Fruit fly (Drosophila melanogaster) whole organism, embryonic: ENCODE data around the gene Cdc5.

Experiments used
- Abd-B ChIP-seq: fragments of 200-800 bp; sonication (Bioruptor generic); optimal IDR thresholded peaks from 2 replicates; lab custom pipeline; 2018; ENCODE audit warnings: missing biosample characterization, mild to moderate bottlenecking, missing genetic modification characterization, moderate library complexity
- Adf1 ChIP-seq: fragments of 200-800 bp; sonication (Bioruptor generic); IDR thresholded peaks from 2 replicates; pipeline ENCODE4 v1.3.6; 2022; ENCODE audit warnings: missing biosample characterization, missing genetic modification characterization
- Aef1 ChIP-seq: fragments of 200-800 bp; sonication (Bioruptor generic); IDR thresholded peaks from 3 replicates; pipeline ENCODE4 v1.3.6; 2022; ENCODE audit warnings: missing biosample characterization, missing genetic modification characterization
- Antp ChIP-seq: fragments of 200-800 bp; sonication (Bioruptor generic); optimal IDR thresholded peaks from 3 replicates; lab custom pipeline; 2016; ENCODE audit warnings: missing biosample characterization, missing genetic modification characterization
- Atf3 ChIP-seq: fragments of 200-800 bp; sonication (Bioruptor generic); optimal IDR thresholded peaks from 3 replicates; lab custom pipeline; 2016; ENCODE audit warnings: missing biosample characterization, missing genetic modification characterization
- Atf6 ChIP-seq: fragments of 200-800 bp; sonication (Bioruptor generic); IDR thresholded peaks from 2 replicates; pipeline ENCODE4 v1.3.6; 2022; ENCODE audit warnings: missing biosample characterization, missing genetic modification characterization
- B-H2 ChIP-seq: fragments of 200-800 bp; sonication (Bioruptor generic); optimal IDR thresholded peaks from 2 replicates; lab custom pipeline; 2018; ENCODE audit warnings: missing biosample characterization, mild to moderate bottlenecking, missing genetic modification characterization
- Bteb2 ChIP-seq: fragments of 200-800 bp; sonication (Bioruptor generic); optimal IDR thresholded peaks from 2 replicates; lab custom pipeline; 2016; ENCODE audit warnings: missing biosample characterization, missing genetic modification characterization
- CG10147 ChIP-seq: fragments of 200-800 bp; sonication (Bioruptor generic); optimal IDR thresholded peaks from 2 replicates; lab custom pipeline; 2019; ENCODE audit warnings: missing biosample characterization, mild to moderate bottlenecking, missing genetic modification characterization, moderate library complexity
- CG10431 ChIP-seq: fragments of 200-800 bp; sonication (Bioruptor generic); optimal IDR thresholded peaks from 3 replicates; lab custom pipeline; 2018; ENCODE audit warnings: missing biosample characterization, mild to moderate bottlenecking, missing genetic modification characterization
- CG12219 ChIP-seq: fragments of 200-800 bp; sonication (Bioruptor generic); optimal IDR thresholded peaks from 3 replicates; lab custom pipeline; 2018; ENCODE audit warnings: missing biosample characterization, mild to moderate bottlenecking, missing genetic modification characterization
- CG12744 ChIP-seq: fragments of 200-800 bp; sonication (Bioruptor generic); optimal IDR thresholded peaks from 2 replicates; lab custom pipeline; 2016; ENCODE audit warnings: missing biosample characterization, missing genetic modification characterization
- CG15269 ChIP-seq: fragments of 200-800 bp; sonication (Bioruptor generic); optimal IDR thresholded peaks from 2 replicates; lab custom pipeline; 2018; ENCODE audit warnings: missing biosample characterization, mild to moderate bottlenecking, missing genetic modification characterization, moderate library complexity
- CG15601 ChIP-seq: fragments of 200-800 bp; sonication (Bioruptor generic); optimal IDR thresholded peaks from 3 replicates; lab custom pipeline; 2019; ENCODE audit warnings: missing biosample characterization, mild to moderate bottlenecking, missing genetic modification characterization, moderate library complexity
- CG16863 ChIP-seq: fragments of 200-800 bp; sonication (Bioruptor generic); optimal IDR thresholded peaks from 3 replicates; lab custom pipeline; 2016; ENCODE audit warnings: missing biosample characterization, missing genetic modification characterization
- CG17912 ChIP-seq: fragments of 200-800 bp; sonication (Bioruptor generic); optimal IDR thresholded peaks from 2 replicates; lab custom pipeline; 2018; ENCODE audit warnings: missing biosample characterization, mild to moderate bottlenecking, missing genetic modification characterization
- CG2129 ChIP-seq: fragments of 200-800 bp; sonication (Bioruptor generic); IDR thresholded peaks from 2 replicates; pipeline ENCODE4 v1.3.6; 2022; ENCODE audit warnings: missing biosample characterization, missing genetic modification characterization; ENCODE audit not compliant: partially characterized antibody
- CG30020 ChIP-seq: fragments of 200-800 bp; optimal IDR thresholded peaks from 2 replicates; lab custom pipeline; 2019; ENCODE audit warnings: missing biosample characterization, mild to moderate bottlenecking, missing genetic modification characterization, moderate library complexity
- CG3163 ChIP-seq: fragments of 200-800 bp; sonication (Bioruptor generic); optimal IDR thresholded peaks from 3 replicates; lab custom pipeline; 2016; ENCODE audit warnings: missing biosample characterization, missing genetic modification characterization
- CG32532 ChIP-seq: fragments of 200-800 bp; sonication (Bioruptor generic); IDR thresholded peaks from 2 replicates; pipeline ENCODE4 v1.3.6; 2022; ENCODE audit warnings: missing biosample characterization, missing genetic modification characterization
- CG32772 ChIP-seq: fragments of 200-800 bp; sonication (Bioruptor generic); IDR thresholded peaks from 2 replicates; pipeline ENCODE4 v1.3.6; 2022; ENCODE audit warnings: missing biosample characterization, missing genetic modification characterization
- CG34376 ChIP-seq: fragments of 200-800 bp; sonication (Bioruptor generic); optimal IDR thresholded peaks from 2 replicates; lab custom pipeline; 2018; ENCODE audit warnings: missing biosample characterization, mild to moderate bottlenecking, missing genetic modification characterization
- CG4404 ChIP-seq: fragments of 200-800 bp; sonication (Bioruptor generic); IDR thresholded peaks from 2 replicates; pipeline ENCODE4 v1.3.6; 2022; ENCODE audit warnings: missing biosample characterization, missing genetic modification characterization
- CG4730 ChIP-seq: fragments of 200-800 bp; sonication (Bioruptor generic); IDR thresholded peaks from 2 replicates; pipeline ENCODE4 v1.3.6; 2022; ENCODE audit warnings: missing biosample characterization, missing genetic modification characterization
- CG7271 ChIP-seq: fragments of 200-800 bp; sonication (Bioruptor generic); optimal IDR thresholded peaks from 2 replicates; lab custom pipeline; 2018; ENCODE audit warnings: missing biosample characterization, mild to moderate bottlenecking, missing genetic modification characterization, moderate library complexity
- CG7556 ChIP-seq: fragments of 200-800 bp; sonication (Bioruptor generic); optimal IDR thresholded peaks from 2 replicates; lab custom pipeline; 2017; ENCODE audit warnings: missing biosample characterization, mild to moderate bottlenecking, missing genetic modification characterization
- CG7786 ChIP-seq: fragments of 200-800 bp; sonication (Bioruptor generic); optimal IDR thresholded peaks from 2 replicates; lab custom pipeline; 2016; ENCODE audit warnings: missing biosample characterization, missing genetic modification characterization
- CG8359 ChIP-seq: fragments of 200-800 bp; sonication (Bioruptor generic); optimal IDR thresholded peaks from 2 replicates; lab custom pipeline; 2017; ENCODE audit warnings: missing biosample characterization, mild to moderate bottlenecking, missing genetic modification characterization, borderline replicate concordance
- CG8944 ChIP-seq: fragments of 200-800 bp; sonication (Bioruptor generic); optimal IDR thresholded peaks from 3 replicates; lab custom pipeline; 2016; ENCODE audit warnings: missing biosample characterization, missing genetic modification characterization
- CG9932 ChIP-seq: fragments of 200-800 bp; sonication (Bioruptor generic); IDR thresholded peaks from 2 replicates; pipeline ENCODE4 v1.3.6; 2022; ENCODE audit warnings: missing biosample characterization, missing genetic modification characterization
- CHES-1-like ChIP-seq: fragments of 200-800 bp; sonication (Bioruptor generic); optimal IDR thresholded peaks from 2 replicates; lab custom pipeline; 2016; ENCODE audit warnings: missing biosample characterization, missing genetic modification characterization
- CTCF ChIP-seq: fragments of 200-800 bp; sonication (Bioruptor generic); optimal IDR thresholded peaks from 2 replicates; lab custom pipeline; 2017; ENCODE audit warnings: missing biosample characterization, mild to moderate bottlenecking, missing genetic modification characterization, moderate library complexity
- CkIIα-i1 ChIP-seq: fragments of 200-800 bp; sonication (Bioruptor generic); IDR thresholded peaks from 2 replicates; pipeline ENCODE4 v1.3.6; 2022; ENCODE audit warnings: missing biosample characterization, missing genetic modification characterization
- Dad ChIP-seq: fragments of 200-800 bp; sonication (Bioruptor generic); optimal IDR thresholded peaks from 3 replicates; lab custom pipeline; 2016; ENCODE audit warnings: missing biosample characterization, missing genetic modification characterization
- ERR ChIP-seq: fragments of 200-800 bp; sonication (Bioruptor generic); optimal IDR thresholded peaks from 2 replicates; lab custom pipeline; 2016; ENCODE audit warnings: missing biosample characterization, missing genetic modification characterization
- Ets65A ChIP-seq: fragments of 200-800 bp; sonication (Bioruptor generic); peaks from one replicate; lab custom pipeline; 2016; ENCODE audit warnings: missing biosample characterization, missing genetic modification characterization
- Gug ChIP-seq: fragments of 200-800 bp; sonication (Bioruptor generic); IDR thresholded peaks from 4 replicates; pipeline ENCODE4 v1.3.6; 2022; ENCODE audit warnings: missing biosample characterization, missing genetic modification characterization
- HLH3B ChIP-seq: fragments of 200-800 bp; sonication (Bioruptor generic); IDR thresholded peaks from 2 replicates; pipeline ENCODE4 v1.3.6; 2022; ENCODE audit warnings: missing biosample characterization, missing genetic modification characterization
- HmgD ChIP-seq: fragments of 200-800 bp; sonication (Bioruptor generic); optimal IDR thresholded peaks from 3 replicates; lab custom pipeline; 2016; ENCODE audit warnings: missing biosample characterization, missing genetic modification characterization
- NfI ChIP-seq: fragments of 200-800 bp; sonication (Bioruptor generic); optimal IDR thresholded peaks from 3 replicates; lab custom pipeline; 2018; ENCODE audit warnings: missing biosample characterization, mild to moderate bottlenecking, missing genetic modification characterization, moderate library complexity
- Oli ChIP-seq: fragments of 200-800 bp; sonication (Bioruptor generic); optimal IDR thresholded peaks from 2 replicates; lab custom pipeline; 2018; ENCODE audit warnings: missing biosample characterization, mild to moderate bottlenecking, missing genetic modification characterization, moderate library complexity
- Rx ChIP-seq: fragments of 200-800 bp; sonication (Bioruptor generic); IDR thresholded peaks from 2 replicates; pipeline ENCODE4 v1.3.6; 2022; ENCODE audit warnings: missing biosample characterization, missing genetic modification characterization
- Sin3A ChIP-seq: fragments of >200 bp; optimal IDR thresholded peaks from 2 replicates; lab custom pipeline; 2018
- Taf1 ChIP-seq: fragments of 200-800 bp; sonication (Bioruptor generic); IDR thresholded peaks from 2 replicates; pipeline ENCODE4 v1.3.6; 2022; ENCODE audit warnings: missing biosample characterization, missing genetic modification characterization
- Vsx1 ChIP-seq: fragments of 200-800 bp; sonication (Bioruptor generic); optimal IDR thresholded peaks from 2 replicates; lab custom pipeline; 2017; ENCODE audit warnings: missing biosample characterization, mild to moderate bottlenecking, missing genetic modification characterization, missing genetic modification reagents
- ab ChIP-seq: fragments of 200-800 bp; sonication (Bioruptor generic); optimal IDR thresholded peaks from 2 replicates; lab custom pipeline; 2016; ENCODE audit warnings: missing biosample characterization, missing genetic modification characterization
- az2 ChIP-seq: fragments of 200-800 bp; sonication (Bioruptor generic); optimal IDR thresholded peaks from 3 replicates; lab custom pipeline; 2016; ENCODE audit warnings: missing biosample characterization, missing genetic modification characterization
- cas ChIP-seq: fragments of 200-800 bp; sonication (Bioruptor generic); IDR thresholded peaks from 2 replicates; pipeline ENCODE4 v1.3.6; 2022; ENCODE audit warnings: missing biosample characterization, missing genetic modification characterization
- crp ChIP-seq, 2 experiments: fragments of 200-800 bp; sonication (Bioruptor generic); optimal IDR thresholded peaks; 2 replicates in 1 of 2; 3 replicates in 1 of 2; lab custom pipeline; 2017; ENCODE audit warnings: missing biosample characterization in 2 of 2, missing genetic modification characterization in 2 of 2, mild to moderate bottlenecking in 1 of 2, moderate library complexity in 1 of 2
- gfzf ChIP-seq: fragments of 200-800 bp; sonication (Bioruptor generic); optimal IDR thresholded peaks from 2 replicates; lab custom pipeline; 2016; ENCODE audit warnings: missing biosample characterization, mild to moderate bottlenecking, missing genetic modification characterization, moderate library complexity
- nmo ChIP-seq: fragments of 200-800 bp; sonication (Bioruptor generic); optimal IDR thresholded peaks from 2 replicates; lab custom pipeline; 2018; ENCODE audit warnings: missing biosample characterization, mild to moderate bottlenecking, missing genetic modification characterization, moderate library complexity
- pan ChIP-seq, 4 experiments: fragments of >200 bp in 3 of 4; fragments of 200-800 bp in 1 of 4; sonication (Bioruptor generic) in 1 of 4; optimal IDR thresholded peaks in 3 of 4; IDR thresholded peaks in 1 of 4; 2 replicates each; pipeline versions ENCODE4 v1.3.6 to Lab custom; 2017 to 2022; ENCODE audit warnings: missing biosample characterization in 2 of 4, missing genetic modification characterization in 2 of 4, mixed read lengths in 1 of 4
- ro ChIP-seq: fragments of 200-800 bp; sonication (Bioruptor generic); IDR thresholded peaks from 2 replicates; pipeline ENCODE4 v1.3.6; 2022; ENCODE audit warnings: missing biosample characterization, missing genetic modification characterization
- z ChIP-seq: fragments of 200-800 bp; sonication (Bioruptor generic); IDR thresholded peaks from 3 replicates; pipeline ENCODE4 v1.3.6; 2022; ENCODE audit warnings: missing biosample characterization, missing genetic modification characterization

Gene Cdc5

dm6 chr3L:378072-378423 lies 16.9 kb upstream of the Cdc5 start (continued):
- TF ChIP-seq CG16863 (GFP tag; lab: Kevin White, UChicago) = no peak
- no peak for TF ChIP-seq CG17912 (GFP tag; lab: Kevin White, UChicago)
- no peak for TF ChIP-seq CG2129 (GFP tag; lab: Robert Waterston, UW)
- TF ChIP-seq Atf3 (GFP tag; lab: Kevin White, UChicago) = no peak
- no peak for TF ChIP-seq CG8944 (GFP tag; lab: Kevin White, UChicago)
- no peak for TF ChIP-seq CG3163 (GFP tag; lab: Kevin White, UChicago)
- no peak for TF ChIP-seq Oli (tag; lab: Kevin White, UChicago)
- TF ChIP-seq Abd-B = peak; percentile 66
- TF ChIP-seq CG10431 = no peak
- TF ChIP-seq cas (GFP tag; lab: Robert Waterston, UW) = no peak
- TF ChIP-seq Adf1 (GFP tag; lab: Robert Waterston, UW) = peak; percentile 84
- TF ChIP-seq Sin3A (lab: Kevin White, UChicago) = no peak
- no peak for TF ChIP-seq Rx
- no peak for TF ChIP-seq Atf6 (GFP tag; lab: Robert Waterston, UW)
- no peak for TF ChIP-seq Bteb2 (GFP tag; lab: Kevin White, UChicago)
- no peak for TF ChIP-seq CkIIα-i1 (GFP tag; lab: Robert Waterston, UW)
- TF ChIP-seq ERR (GFP tag; lab: Kevin White, UChicago) = no peak
- no peak for TF ChIP-seq B-H2 (GFP tag; lab: Kevin White, UChicago)
- no peak for TF ChIP-seq CG7556
- TF ChIP-seq NfI (GFP tag; lab: Kevin White, UChicago) = no peak
- peak; percentile 94 for TF ChIP-seq HmgD (GFP tag; lab: Kevin White, UChicago)
- TF ChIP-seq az2 = no peak
- TF ChIP-seq z (GFP tag; lab: Robert Waterston, UW) = no peak
- peak; percentile 15 for TF ChIP-seq Antp
- TF ChIP-seq CG12219 (GFP tag; lab: Kevin White, UChicago) = no peak
- no peak for TF ChIP-seq crp (GFP tag; optimal IDR thresholded peaks at IDR 0.05; lab: Kevin White, UChicago)
- TF ChIP-seq ro = no peak
- TF ChIP-seq pan (optimal IDR thresholded peaks at IDR 0.05; lab: Kevin White, UChicago) = no peak
- TF ChIP-seq pan (GFP tag; optimal IDR thresholded peaks at IDR 0.05 in 1 of 2, IDR thresholded peaks at IDR 0.05 in 1 of 2) = no peak
- no peak for TF ChIP-seq CTCF (GFP tag; lab: Kevin White, UChicago)
- TF ChIP-seq CG10147 (GFP tag; lab: Kevin White, UChicago) = no peak
- TF ChIP-seq CG4730 (GFP tag; lab: Robert Waterston, UW) = no peak
- no peak for TF ChIP-seq Taf1
- no peak for TF ChIP-seq ab
- TF ChIP-seq CG8359 (GFP tag; lab: Kevin White, UChicago) = no peak
- no peak for TF ChIP-seq Dad (GFP tag; lab: Kevin White, UChicago)
- TF ChIP-seq CG7786 (GFP tag; lab: Kevin White, UChicago) = no peak
- no peak for TF ChIP-seq CG15269 (tag; lab: Kevin White, UChicago)
- no peak for TF ChIP-seq CG15601 (tag; lab: Kevin White, UChicago)
- TF ChIP-seq CG30020 = no peak
- TF ChIP-seq CG32772 (GFP tag; lab: Robert Waterston, UW) = no peak
- no peak for TF ChIP-seq Ets65A (GFP tag; lab: Kevin White, UChicago)
- TF ChIP-seq nmo (GFP tag; lab: Kevin White, UChicago) = peak; percentile 32
- no peak for TF ChIP-seq CG12744 (GFP tag; lab: Kevin White, UChicago)
- no peak for TF ChIP-seq CG9932 (GFP tag; lab: Robert Waterston, UW)
- TF ChIP-seq Vsx1 (GFP tag; lab: Kevin White, UChicago) = no peak
- peak; percentile 71 for TF ChIP-seq Aef1 (GFP tag; lab: Robert Waterston, UW)
- TF ChIP-seq CG34376 = no peak
- TF ChIP-seq CG32532 (GFP tag; lab: Robert Waterston, UW) = no peak
- no peak for TF ChIP-seq HLH3B (GFP tag; lab: Robert Waterston, UW)
- no peak for TF ChIP-seq gfzf
- TF ChIP-seq CG7271 (tag; lab: Kevin White, UChicago) = no peak
- TF ChIP-seq Gug (GFP tag; lab: Robert Waterston, UW) = no peak
- no peak for TF ChIP-seq CG4404 (GFP tag; lab: Robert Waterston, UW)
- no peak for TF ChIP-seq CHES-1-like (GFP tag; lab: Kevin White, UChicago)
